Fruit fly (Drosophila melanogaster) whole organism, adult: ENCODE measurements around the gene CG11694.

Experiments
- CG11617 ChIP-seq: fragments of 200-800 bp; sonication (Bioruptor generic); optimal IDR thresholded peaks from 2 replicates; lab custom pipeline; 2017; ENCODE audit warnings: mild to moderate bottlenecking, missing biosample characterization, missing genetic modification reagents, missing genetic modification characterization
- CG12768 ChIP-seq: fragments of 200-800 bp; sonication (Bioruptor generic); optimal IDR thresholded peaks from 2 replicates; lab custom pipeline; 2017; ENCODE audit warnings: missing biosample characterization, missing genetic modification characterization, mild to moderate bottlenecking, moderate library complexity, missing genetic modification reagents
- CG14711 ChIP-seq: fragments of 200-800 bp; sonication (Bioruptor generic); optimal IDR thresholded peaks from 2 replicates; lab custom pipeline; 2018; ENCODE audit warnings: missing biosample characterization, mild to moderate bottlenecking, missing genetic modification characterization, moderate library complexity
- CG1620 ChIP-seq: fragments of 200-800 bp; sonication (Bioruptor generic); optimal IDR thresholded peaks from 2 replicates; lab custom pipeline; 2016; ENCODE audit warnings: missing biosample characterization, missing genetic modification characterization
- CG33017 ChIP-seq: fragments of 200-800 bp; sonication (Bioruptor generic); optimal IDR thresholded peaks from 2 replicates; lab custom pipeline; 2018; ENCODE audit warnings: missing biosample characterization, mild to moderate bottlenecking, missing genetic modification characterization, moderate library complexity
- CG5204 ChIP-seq: fragments of 200-800 bp; sonication (Bioruptor generic); optimal IDR thresholded peaks from 2 replicates; lab custom pipeline; 2016; ENCODE audit warnings: missing biosample characterization, missing genetic modification characterization
- CG7045 ChIP-seq: fragments of 200-800 bp; sonication (Bioruptor generic); optimal IDR thresholded peaks from 2 replicates; lab custom pipeline; 2017; ENCODE audit warnings: missing biosample characterization, mild to moderate bottlenecking, missing genetic modification characterization
- CG7101 ChIP-seq: fragments of 200-800 bp; sonication (Bioruptor generic); optimal IDR thresholded peaks from 2 replicates; lab custom pipeline; 2018; ENCODE audit warnings: missing biosample characterization, mild to moderate bottlenecking, missing genetic modification characterization, moderate library complexity
- Clk ChIP-seq: fragments of 200-800 bp; sonication (Bioruptor generic); optimal IDR thresholded peaks from 2 replicates; lab custom pipeline; 2017; ENCODE audit warnings: missing biosample characterization, missing genetic modification characterization
- Crg-1 ChIP-seq: fragments of 200-800 bp; sonication (Bioruptor generic); optimal IDR thresholded peaks from 2 replicates; lab custom pipeline; 2016; ENCODE audit warnings: missing biosample characterization, missing genetic modification characterization
- Hr96 ChIP-seq: fragments of 200-800 bp; sonication (Bioruptor generic); optimal IDR thresholded peaks from 2 replicates; lab custom pipeline; 2016; ENCODE audit warnings: missing biosample characterization, missing genetic modification characterization
- Mnt ChIP-seq: fragments of 200-800 bp; sonication (Bioruptor generic); optimal IDR thresholded peaks from 2 replicates; lab custom pipeline; 2016; ENCODE audit warnings: missing biosample characterization, mild to moderate bottlenecking, missing genetic modification characterization
- bab1 ChIP-seq: fragments of 200-800 bp; sonication (Bioruptor generic); optimal IDR thresholded peaks from 3 replicates; lab custom pipeline; 2019; ENCODE audit warnings: missing biosample characterization, mild to moderate bottlenecking, missing genetic modification characterization, moderate library complexity
- cic ChIP-seq: fragments of 200-800 bp; sonication (Bioruptor generic); optimal IDR thresholded peaks from 2 replicates; lab custom pipeline; 2017; ENCODE audit warnings: missing biosample characterization, mild to moderate bottlenecking, missing genetic modification characterization, moderate library complexity
- cnc ChIP-seq, 2 experiments: fragments of >200 bp; optimal IDR thresholded peaks; 2 replicates each; lab custom pipeline; 2017
- kay ChIP-seq: fragments of 200-800 bp; sonication (Bioruptor generic); peaks from one replicate; lab custom pipeline; 2016; ENCODE audit warnings: missing biosample characterization, missing genetic modification characterization, borderline replicate concordance
- ovo ChIP-seq: fragments of 200-800 bp; sonication (Bioruptor generic); optimal IDR thresholded peaks from 2 replicates; lab custom pipeline; 2016; ENCODE audit warnings: missing biosample characterization, missing genetic modification characterization
- pad ChIP-seq: fragments of 200-800 bp; sonication (Bioruptor generic); optimal IDR thresholded peaks from 3 replicates; lab custom pipeline; 2017; ENCODE audit warnings: missing biosample characterization, missing genetic modification characterization, mild to moderate bottlenecking, moderate library complexity, missing genetic modification reagents
- tj ChIP-seq: fragments of 200-800 bp; sonication (Bioruptor generic); optimal IDR thresholded peaks from 3 replicates; lab custom pipeline; 2017; ENCODE audit warnings: missing biosample characterization, mild to moderate bottlenecking, missing genetic modification characterization, moderate library complexity
- toe ChIP-seq: fragments of 200-800 bp; sonication (Bioruptor generic); optimal IDR thresholded peaks from 2 replicates; lab custom pipeline; 2016; ENCODE audit warnings: missing biosample characterization, missing genetic modification characterization

CG11694 gene

DNA sequence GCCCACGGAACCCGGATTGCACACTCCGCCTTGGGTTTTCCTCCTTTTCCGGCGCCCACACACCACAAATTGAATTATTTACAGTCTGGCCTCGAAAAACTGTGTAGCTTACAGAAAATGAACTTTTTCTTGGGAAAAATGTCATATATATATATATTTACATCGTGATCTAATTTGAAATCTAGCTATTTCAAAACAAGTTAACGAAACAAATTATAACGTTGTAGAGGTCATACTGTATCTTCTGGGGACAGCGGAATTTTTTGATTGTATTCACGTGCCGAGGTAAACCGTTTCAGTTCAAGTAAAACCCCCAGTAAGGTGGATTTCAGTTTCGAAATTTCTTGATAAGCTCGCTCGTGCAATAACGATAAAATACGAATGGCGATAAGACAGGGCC, 42.5 kb upstream of the CG11694 start:
- TF ChIP-seq CG33017 (tag; lab: Kevin White, UChicago), result peak; percentile 55
- TF ChIP-seq pad (GFP tag; lab: Kevin White, UChicago), result peak; percentile 27
- peak; percentile 90 for TF ChIP-seq kay
- no peak for TF ChIP-seq Mnt (GFP tag; lab: Kevin White, UChicago)
- TF ChIP-seq CG14711 (tag; lab: Kevin White, UChicago), result peak; percentile 77
- TF ChIP-seq tj (GFP tag; lab: Kevin White, UChicago), result peak; percentile 72
- TF ChIP-seq cic, result peak; percentile 32
- TF ChIP-seq bab1 (GFP tag; lab: Kevin White, UChicago), result peak; percentile 80
- no peak for TF ChIP-seq ovo (GFP tag; lab: Kevin White, UChicago)
- peak; percentile 76 for TF ChIP-seq CG7101 (tag; lab: Kevin White, UChicago)

DNA sequence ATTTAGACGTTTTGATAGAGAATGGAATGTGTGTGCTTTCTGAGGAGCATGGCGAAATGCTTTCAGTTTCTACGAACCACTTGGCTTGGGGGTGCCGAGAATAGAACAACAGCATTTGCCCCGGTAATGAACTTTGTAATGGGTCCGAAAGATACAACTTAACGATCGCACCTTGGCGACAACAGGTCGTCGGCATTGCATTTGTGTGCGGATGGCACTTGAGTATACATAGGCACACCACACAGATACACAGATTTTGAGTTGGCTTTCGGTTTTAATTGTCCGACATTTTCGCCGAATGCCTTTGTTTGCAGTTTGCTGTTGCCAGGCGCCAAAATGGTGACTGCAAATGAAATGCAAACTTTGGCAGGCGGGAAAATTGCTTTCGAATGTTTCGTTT, 42.1 kb upstream of the CG11694 start:
- TF ChIP-seq tj (GFP tag; lab: Kevin White, UChicago), result no peak
- TF ChIP-seq kay, result no peak
- peak; percentile 94 for TF ChIP-seq CG12768 (GFP tag; lab: Kevin White, UChicago)
- TF ChIP-seq CG14711 (tag; lab: Kevin White, UChicago), result no peak
- peak; percentile 67 for TF ChIP-seq Hr96 (GFP tag; lab: Kevin White, UChicago)
- TF ChIP-seq CG5204 (GFP tag; lab: Kevin White, UChicago), result peak; percentile 39
- no peak for TF ChIP-seq CG7045 (GFP tag; lab: Kevin White, UChicago)
- peak; percentile 45 for TF ChIP-seq toe (GFP tag; lab: Kevin White, UChicago)
- TF ChIP-seq ovo (GFP tag; lab: Kevin White, UChicago), result no peak
- TF ChIP-seq Clk, result no peak
- no peak for TF ChIP-seq pad (GFP tag; lab: Kevin White, UChicago)

DNA sequence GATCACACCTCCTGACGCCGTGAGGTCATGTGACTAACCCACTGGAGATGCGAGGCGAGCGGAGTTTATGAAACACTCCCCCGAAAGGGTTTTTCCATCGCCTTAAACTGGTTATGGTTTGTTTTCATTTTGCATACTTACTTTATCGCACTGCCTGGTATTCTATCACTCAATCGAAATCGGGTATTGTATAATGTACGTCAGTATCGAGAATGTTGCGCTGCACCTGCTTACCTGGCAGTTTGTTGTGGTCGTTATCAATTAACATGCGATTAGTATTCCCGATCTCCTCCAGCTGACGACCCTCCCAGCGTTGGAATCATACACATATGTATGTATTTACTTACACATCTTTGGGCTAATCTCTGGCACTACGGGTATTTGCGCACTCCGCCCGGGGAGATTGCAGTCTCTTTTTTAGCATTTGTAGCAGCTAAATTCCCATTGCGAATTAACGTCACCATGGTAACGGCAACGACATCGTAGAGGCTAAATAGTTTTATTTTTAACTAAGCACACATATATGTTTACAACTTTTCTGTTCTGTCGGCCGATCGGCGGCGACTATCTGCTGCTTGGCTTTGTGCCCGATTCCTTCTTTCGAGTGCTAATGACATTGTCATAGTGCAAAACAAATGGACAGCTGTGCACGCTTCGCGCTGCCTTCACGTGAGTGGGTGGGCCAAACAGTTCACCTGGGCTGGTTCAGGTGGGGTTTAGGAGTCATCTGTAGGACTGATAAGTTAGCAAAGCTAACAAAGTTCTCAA, 41.2 kb upstream of the CG11694 start:
- peak; percentile 62 for TF ChIP-seq tj (GFP tag; lab: Kevin White, UChicago)
- peak; percentile 51 for TF ChIP-seq Mnt (GFP tag; lab: Kevin White, UChicago)
- peak; percentile 43 for TF ChIP-seq CG12768 (GFP tag; lab: Kevin White, UChicago)
- no peak for TF ChIP-seq pad (GFP tag; lab: Kevin White, UChicago)
- no peak for TF ChIP-seq CG11617 (GFP tag; lab: Kevin White, UChicago)
- TF ChIP-seq ovo (GFP tag; lab: Kevin White, UChicago), result no peak
- TF ChIP-seq CG14711 (tag; lab: Kevin White, UChicago), result no peak
- TF ChIP-seq Crg-1, result no peak
- no peak for TF ChIP-seq CG7101 (tag; lab: Kevin White, UChicago)
- TF ChIP-seq kay, result peak; percentile 92
- no peak for TF ChIP-seq Clk
- no peak for TF ChIP-seq CG33017 (tag; lab: Kevin White, UChicago)
- TF ChIP-seq toe (GFP tag; lab: Kevin White, UChicago), result peak; percentile 40
- TF ChIP-seq cic, result peak; percentile 92
- TF ChIP-seq Hr96 (GFP tag; lab: Kevin White, UChicago), result no peak

DNA sequence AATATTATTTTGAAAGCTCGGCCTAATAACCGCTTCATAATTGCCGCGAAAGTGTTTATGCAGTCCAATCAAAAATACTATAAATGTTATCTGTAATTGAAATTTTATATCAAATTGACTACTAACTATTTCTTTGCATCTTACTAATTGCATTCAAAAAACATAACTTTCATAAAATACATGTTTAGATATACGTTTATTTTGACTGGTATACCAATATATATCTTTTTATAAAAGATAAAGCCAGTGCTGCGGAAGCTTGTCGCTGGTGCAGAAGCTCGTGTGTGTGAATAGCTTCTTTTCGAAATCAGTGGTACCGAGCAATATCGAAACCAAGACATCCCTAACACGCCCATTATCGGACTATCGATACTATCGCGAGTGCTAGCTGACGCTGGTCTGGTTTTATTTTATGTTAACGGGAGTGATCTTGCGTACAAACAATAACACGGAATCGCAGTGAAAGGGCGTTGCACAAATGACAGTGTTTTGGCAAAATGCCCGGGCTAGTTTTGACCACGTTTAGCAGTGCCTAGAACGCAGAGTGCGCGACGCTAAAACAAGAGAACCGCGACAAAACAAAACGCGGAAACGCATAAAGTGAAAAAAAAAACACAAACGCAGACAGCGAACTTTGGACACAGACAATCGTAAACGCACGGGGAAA, 37.6 kb upstream of the CG11694 start, which contains the start of gene Atg13:
Atg13 (plus strand) TSS at position 367 of the 667 bp plus-strand sequence.
- TF ChIP-seq CG5204 (GFP tag; lab: Kevin White, UChicago) (no peak), CG7101 (tag; lab: Kevin White, UChicago) (peak; percentile 7), CG14711 (tag; lab: Kevin White, UChicago) (no peak), Hr96 (GFP tag; lab: Kevin White, UChicago) (no peak), cnc (optimal IDR thresholded peaks at IDR 0.05; lab: Kevin White, UChicago) (no peak), bab1 (GFP tag; lab: Kevin White, UChicago) (peak; percentile 46), CG1620 (peak; percentile 56), pad (GFP tag; lab: Kevin White, UChicago) (peak; percentile 18), CG33017 (tag; lab: Kevin White, UChicago) (no peak), CG12768 (GFP tag; lab: Kevin White, UChicago) (peak; percentile 69), Clk (no peak), kay (no peak), Mnt (GFP tag; lab: Kevin White, UChicago) (peak; percentile 21), cic (peak; percentile 14), CG11617 (GFP tag; lab: Kevin White, UChicago) (peak; percentile 45), ovo (GFP tag; lab: Kevin White, UChicago) (no peak), Crg-1 (no peak), toe (GFP tag; lab: Kevin White, UChicago) (peak; percentile 63), tj (GFP tag; lab: Kevin White, UChicago) (peak; percentile 45), CG7045 (GFP tag; lab: Kevin White, UChicago) (no peak)

DNA sequence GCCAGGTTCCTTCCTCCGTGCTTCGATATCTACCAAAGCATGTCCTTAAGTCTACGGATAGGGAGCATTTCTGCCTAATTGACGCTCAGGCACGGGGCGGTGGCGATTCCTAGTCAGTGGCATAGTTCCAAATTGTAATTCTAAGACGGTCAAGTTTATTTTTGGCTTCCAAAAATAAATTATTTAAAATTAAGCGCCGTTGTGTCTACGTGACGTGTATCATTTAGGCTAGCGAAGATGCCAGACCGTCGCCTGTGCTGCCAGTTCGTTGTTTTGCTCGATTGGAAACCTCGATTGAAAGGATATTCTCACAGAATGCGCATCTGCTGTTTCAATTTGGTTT, 37.1 kb upstream of the CG11694 start:
- TF ChIP-seq ovo (GFP tag; lab: Kevin White, UChicago) (no peak), cnc (optimal IDR thresholded peaks at IDR 0.05; lab: Kevin White, UChicago) (no peak), Crg-1 (no peak), CG33017 (tag; lab: Kevin White, UChicago) (no peak), CG14711 (tag; lab: Kevin White, UChicago) (no peak), Mnt (GFP tag; lab: Kevin White, UChicago) (no peak), CG5204 (GFP tag; lab: Kevin White, UChicago) (no peak), CG7045 (GFP tag; lab: Kevin White, UChicago) (no peak)
